Fruit fly (Drosophila melanogaster) whole organism, embryonic: ENCODE data around the gene CG31551.

Experiments
- Bgb ChIP-seq: fragments of 200-800 bp; sonication (Bioruptor generic); IDR thresholded peaks from 2 replicates; pipeline ENCODE4 v1.3.6; 2022; ENCODE audit warnings: missing biosample characterization, missing genetic modification characterization; ENCODE audit not compliant: partially characterized antibody
- CG10209 ChIP-seq: fragments of 200-800 bp; sonication (Bioruptor generic); optimal IDR thresholded peaks from 3 replicates; lab custom pipeline; 2017; ENCODE audit warnings: missing biosample characterization, mild to moderate bottlenecking, missing genetic modification characterization, missing genetic modification reagents
- CG10321 ChIP-seq: fragments of 200-800 bp; sonication (Bioruptor generic); IDR thresholded peaks from 2 replicates; pipeline ENCODE4 v1.3.6; 2022; ENCODE audit warnings: missing biosample characterization, missing genetic modification characterization
- CG10366 ChIP-seq: fragments of 200-800 bp; sonication (Bioruptor generic); IDR thresholded peaks from 2 replicates; pipeline ENCODE4 v1.3.6; 2022; ENCODE audit warnings: missing biosample characterization, missing genetic modification characterization
- CG10565 ChIP-seq: fragments of 200-800 bp; sonication (Bioruptor generic); optimal IDR thresholded peaks from 3 replicates; lab custom pipeline; 2016; ENCODE audit warnings: missing biosample characterization, mild to moderate bottlenecking, missing genetic modification characterization
- CG1647 ChIP-seq: fragments of 200-800 bp; sonication (Bioruptor generic); optimal IDR thresholded peaks from 3 replicates; lab custom pipeline; 2016; ENCODE audit warnings: missing biosample characterization, missing genetic modification characterization
- CG16815 ChIP-seq: fragments of 200-800 bp; sonication (Bioruptor generic); optimal IDR thresholded peaks from 3 replicates; lab custom pipeline; 2017; ENCODE audit warnings: missing biosample characterization, mild to moderate bottlenecking, missing genetic modification characterization
- CG17829 ChIP-seq: fragments of 200-800 bp; optimal IDR thresholded peaks from 2 replicates; lab custom pipeline; 2019; ENCODE audit warnings: missing biosample characterization, mild to moderate bottlenecking, missing genetic modification characterization, moderate library complexity
- CG1792 ChIP-seq: fragments of 200-800 bp; sonication (Bioruptor generic); optimal IDR thresholded peaks from 2 replicates; lab custom pipeline; 2016; ENCODE audit warnings: missing biosample characterization, missing genetic modification characterization
- CG18011 ChIP-seq: fragments of 200-800 bp; sonication (Bioruptor generic); optimal IDR thresholded peaks from 2 replicates; lab custom pipeline; 2017; ENCODE audit warnings: missing biosample characterization, missing genetic modification characterization, mild to moderate bottlenecking, moderate library complexity, missing genotype
- CG2889 ChIP-seq: fragments of 200-800 bp; sonication (Bioruptor generic); IDR thresholded peaks from 3 replicates; pipeline ENCODE4 v1.3.6; 2022; ENCODE audit warnings: missing biosample characterization, missing genetic modification characterization
- CG34224 ChIP-seq: fragments of 200-800 bp; sonication (Bioruptor generic); IDR thresholded peaks from 3 replicates; pipeline ENCODE4 v1.3.6; 2022; ENCODE audit warnings: missing biosample characterization, missing genetic modification characterization; ENCODE audit not compliant: partially characterized antibody
- CG4328 ChIP-seq: fragments of 200-800 bp; sonication (Bioruptor generic); optimal IDR thresholded peaks from 3 replicates; lab custom pipeline; 2017; ENCODE audit warnings: missing biosample characterization, missing genetic modification reagents, missing genetic modification characterization
- CG4617 ChIP-seq: fragments of 200-800 bp; sonication (Bioruptor generic); optimal IDR thresholded peaks from 3 replicates; lab custom pipeline; 2016; ENCODE audit warnings: missing biosample characterization, missing genetic modification characterization, borderline replicate concordance
- CG9215 ChIP-seq: fragments of 200-800 bp; sonication (Bioruptor generic); IDR thresholded peaks from 2 replicates; pipeline ENCODE4 v1.3.6; 2022; ENCODE audit warnings: missing biosample characterization, missing genetic modification characterization
- CG9609 ChIP-seq: fragments of 200-800 bp; sonication (Bioruptor generic); optimal IDR thresholded peaks from 3 replicates; lab custom pipeline; 2016; ENCODE audit warnings: missing biosample characterization, missing genetic modification characterization
- CG9876 ChIP-seq: fragments of 200-800 bp; sonication (Bioruptor generic); optimal IDR thresholded peaks from 2 replicates; lab custom pipeline; 2016; ENCODE audit warnings: missing biosample characterization, missing genetic modification characterization
- CG9932 ChIP-seq: fragments of 200-800 bp; sonication (Bioruptor generic); IDR thresholded peaks from 2 replicates; pipeline ENCODE4 v1.3.6; 2022; ENCODE audit warnings: missing biosample characterization, missing genetic modification characterization
- D ChIP-seq, 2 experiments: fragments of 200-800 bp in 1 of 2; fragments of >200 bp in 1 of 2; sonication (Bioruptor generic) in 1 of 2; optimal IDR thresholded peaks; 2 replicates in 1 of 2; 3 replicates in 1 of 2; lab custom pipeline; 2017; ENCODE audit warnings: mild to moderate bottlenecking in 1 of 2, missing biosample characterization in 1 of 2, missing genetic modification characterization in 1 of 2, missing genetic modification reagents in 1 of 2
- D19B ChIP-seq: fragments of 200-800 bp; sonication (Bioruptor generic); optimal IDR thresholded peaks from 2 replicates; lab custom pipeline; 2017; ENCODE audit warnings: missing biosample characterization, mild to moderate bottlenecking, missing genetic modification characterization
- Dip3 ChIP-seq: fragments of 200-800 bp; sonication (Bioruptor generic); optimal IDR thresholded peaks from 3 replicates; lab custom pipeline; 2016; ENCODE audit warnings: missing biosample characterization, missing genetic modification characterization
- Doc3 ChIP-seq: fragments of 200-800 bp; sonication (Bioruptor generic); IDR thresholded peaks from 3 replicates; pipeline ENCODE4 v1.3.6; 2022; ENCODE audit warnings: missing biosample characterization, missing genetic modification characterization; ENCODE audit not compliant: partially characterized antibody
- Dp ChIP-seq: fragments of 200-800 bp; sonication (Bioruptor generic); optimal IDR thresholded peaks from 2 replicates; lab custom pipeline; 2018; ENCODE audit warnings: missing biosample characterization, mild to moderate bottlenecking, missing genetic modification characterization, moderate library complexity
- E2f2 ChIP-seq: fragments of 200-800 bp; sonication (Bioruptor generic); IDR thresholded peaks from 2 replicates; pipeline ENCODE4 v1.3.6; 2022; ENCODE audit warnings: missing biosample characterization, missing genetic modification characterization
- Eip74EF ChIP-seq, 2 experiments: fragments of 200-800 bp in 1 of 2; fragments of >200 bp in 1 of 2; sonication (Bioruptor generic) in 1 of 2; optimal IDR thresholded peaks; 2 replicates each; lab custom pipeline; 2017 to 2019; ENCODE audit warnings: missing biosample characterization in 2 of 2, missing genetic modification characterization in 2 of 2, mild to moderate bottlenecking in 1 of 2, moderate library complexity in 1 of 2
- Ets97D ChIP-seq: fragments of 200-800 bp; sonication (Bioruptor generic); optimal IDR thresholded peaks from 3 replicates; lab custom pipeline; 2016; ENCODE audit warnings: missing biosample characterization, missing genetic modification characterization
- Gsc ChIP-seq: fragments of 200-800 bp; sonication (Bioruptor generic); IDR thresholded peaks from 2 replicates; pipeline ENCODE4 v1.3.6; 2022; ENCODE audit warnings: missing biosample characterization, missing genetic modification characterization
- Hey ChIP-seq: fragments of 200-800 bp; sonication (Bioruptor generic); optimal IDR thresholded peaks from 3 replicates; lab custom pipeline; 2018; ENCODE audit warnings: missing biosample characterization, mild to moderate bottlenecking, missing genetic modification characterization
- HmgD ChIP-seq: fragments of 200-800 bp; sonication (Bioruptor generic); optimal IDR thresholded peaks from 3 replicates; lab custom pipeline; 2016; ENCODE audit warnings: missing biosample characterization, missing genetic modification characterization
- Hr78 ChIP-seq, 2 experiments: fragments of 200-800 bp in 1 of 2; fragments of >200 bp in 1 of 2; sonication (Bioruptor generic) in 1 of 2; optimal IDR thresholded peaks; 2 replicates each; lab custom pipeline; 2017 to 2019; ENCODE audit warnings: missing biosample characterization in 2 of 2, missing genetic modification characterization in 2 of 2, mild to moderate bottlenecking in 1 of 2, moderate library complexity in 1 of 2
- Poxn ChIP-seq: fragments of 200-800 bp; sonication (Bioruptor generic); IDR thresholded peaks from 2 replicates; pipeline ENCODE4 v1.3.6; 2022; ENCODE audit warnings: missing biosample characterization, missing genetic modification characterization
- Ptx1 ChIP-seq: fragments of 200-800 bp; sonication (Bioruptor generic); IDR thresholded peaks from 2 replicates; pipeline ENCODE4 v1.3.6; 2022; ENCODE audit warnings: missing biosample characterization, missing genetic modification characterization
- Six4 ChIP-seq: fragments of 200-800 bp; sonication (Bioruptor generic); optimal IDR thresholded peaks from 2 replicates; lab custom pipeline; 2016; ENCODE audit warnings: missing biosample characterization, missing genetic modification characterization
- Tbp ChIP-seq: fragments of >200 bp; optimal IDR thresholded peaks from 2 replicates; lab custom pipeline; 2018; ENCODE audit warnings: missing biosample characterization, missing genetic modification characterization
- Usf ChIP-seq: fragments of 200-800 bp; sonication (Bioruptor generic); optimal IDR thresholded peaks from 2 replicates; lab custom pipeline; 2017; ENCODE audit warnings: missing genotype, missing biosample characterization, missing genetic modification characterization
- chn ChIP-seq: fragments of 200-800 bp; sonication (Bioruptor generic); optimal IDR thresholded peaks from 2 replicates; lab custom pipeline; 2016; ENCODE audit warnings: missing biosample characterization, missing genetic modification characterization
- corto ChIP-seq: fragments of 200-800 bp; sonication (Bioruptor generic); optimal IDR thresholded peaks from 2 replicates; lab custom pipeline; 2016; ENCODE audit warnings: missing biosample characterization, mild to moderate bottlenecking, missing genetic modification characterization, moderate library complexity
- da ChIP-seq: fragments of 200-800 bp; sonication (Bioruptor generic); optimal IDR thresholded peaks from 2 replicates; lab custom pipeline; 2016; ENCODE audit warnings: missing biosample characterization, missing genetic modification characterization
- gcm ChIP-seq: fragments of 200-800 bp; sonication (Bioruptor generic); optimal IDR thresholded peaks from 2 replicates; lab custom pipeline; 2019; ENCODE audit warnings: missing biosample characterization, mild to moderate bottlenecking, missing genetic modification characterization, moderate library complexity
- gem ChIP-seq: fragments of 200-800 bp; sonication (Bioruptor generic); optimal IDR thresholded peaks from 2 replicates; lab custom pipeline; 2019; ENCODE audit warnings: missing biosample characterization, mild to moderate bottlenecking, missing genetic modification characterization, moderate library complexity
- hb ChIP-seq: fragments of 200-800 bp; sonication (Bioruptor generic); IDR thresholded peaks from 3 replicates; pipeline ENCODE4 v1.3.6; 2022; ENCODE audit warnings: missing biosample characterization, missing genetic modification characterization; ENCODE audit not compliant: partially characterized antibody
- lbe ChIP-seq: fragments of 200-800 bp; sonication (Bioruptor generic); optimal IDR thresholded peaks from 2 replicates; lab custom pipeline; 2016; ENCODE audit warnings: missing biosample characterization, mild to moderate bottlenecking, missing genetic modification characterization
- mld ChIP-seq: fragments of 200-800 bp; sonication (Bioruptor generic); IDR thresholded peaks from 3 replicates; pipeline ENCODE4 v1.3.6; 2022; ENCODE audit warnings: missing biosample characterization, missing genetic modification characterization; ENCODE audit not compliant: partially characterized antibody
- prd ChIP-seq, 3 experiments: fragments of >200 bp in 2 of 3; fragments of 200-800 bp in 1 of 3; sonication (Bioruptor generic) in 1 of 3; optimal IDR thresholded peaks in 2 of 3; IDR thresholded peaks in 1 of 3; 2 replicates in 2 of 3; 3 replicates in 1 of 3; pipeline versions ENCODE4 v1.3.6 to Lab custom; 2017 to 2022; ENCODE audit warnings: missing biosample characterization in 1 of 3, missing genetic modification characterization in 1 of 3
- row ChIP-seq: fragments of 200-800 bp; sonication (Bioruptor generic); IDR thresholded peaks from 3 replicates; pipeline ENCODE4 v1.3.6; 2022; ENCODE audit warnings: missing biosample characterization, missing genetic modification characterization
- sob ChIP-seq: fragments of 200-800 bp; sonication (Bioruptor generic); IDR thresholded peaks from 2 replicates; pipeline ENCODE4 v1.3.6; 2022; ENCODE audit warnings: missing biosample characterization, missing genetic modification characterization
- tin ChIP-seq: fragments of 200-800 bp; sonication (Bioruptor generic); optimal IDR thresholded peaks from 3 replicates; lab custom pipeline; 2016; ENCODE audit warnings: missing biosample characterization, missing genetic modification characterization
- tio ChIP-seq: fragments of 200-800 bp; sonication (Bioruptor generic); optimal IDR thresholded peaks from 2 replicates; lab custom pipeline; 2017; ENCODE audit warnings: missing biosample characterization, missing genetic modification characterization, inconsistent platforms
- z ChIP-seq: fragments of 200-800 bp; sonication (Bioruptor generic); IDR thresholded peaks from 3 replicates; pipeline ENCODE4 v1.3.6; 2022; ENCODE audit warnings: missing biosample characterization, missing genetic modification characterization
- zfh2 ChIP-seq: fragments of 200-800 bp; sonication (Bioruptor generic); optimal IDR thresholded peaks from 2 replicates; lab custom pipeline; 2016; ENCODE audit warnings: missing biosample characterization, missing genetic modification characterization

CG31551 gene

DNA sequence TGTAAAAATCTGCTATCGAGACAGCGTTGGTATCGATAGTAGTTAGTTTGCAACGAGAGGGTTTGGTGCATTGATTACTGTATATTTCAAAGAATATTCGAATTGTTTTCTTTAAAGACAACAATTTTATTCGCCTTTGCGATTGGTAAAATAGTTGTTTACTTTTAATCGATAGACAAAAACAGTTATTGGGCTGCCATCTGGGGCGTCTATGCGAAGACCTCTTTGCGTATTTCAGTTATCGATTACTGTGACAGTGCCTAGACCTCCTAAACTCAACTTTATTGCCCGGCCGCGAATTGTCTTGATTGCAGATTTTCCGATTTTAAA is 14.6 kb upstream of the CG31551 start, which contains the start of gene Atu (continued):
- TF ChIP-seq Hey (no peak), Eip74EF (GFP tag; optimal IDR thresholded peaks at IDR 0.05; lab: Kevin White, UChicago) (no peak), CG9932 (GFP tag; lab: Robert Waterston, UW) (peak; percentile 69), Poxn (GFP tag; lab: Robert Waterston, UW) (no peak), Tbp (GFP tag; lab: Kevin White, UChicago) (peak; percentile 26), Doc3 (GFP tag; lab: Robert Waterston, UW) (peak; percentile 92), D19B (GFP tag; lab: Kevin White, UChicago) (no peak), CG10366 (GFP tag; lab: Robert Waterston, UW) (no peak), CG10321 (GFP tag; lab: Robert Waterston, UW) (no peak), D (optimal IDR thresholded peaks at IDR 0.05; lab: Kevin White, UChicago) (no peak), D (GFP tag; optimal IDR thresholded peaks at IDR 0.05; lab: Kevin White, UChicago) (no peak), CG1647 (GFP tag; lab: Kevin White, UChicago) (peak; percentile 13), CG16815 (GFP tag; lab: Kevin White, UChicago) (no peak), Hr78 (GFP tag; optimal IDR thresholded peaks at IDR 0.05; lab: Kevin White, UChicago) (peak in 1 of 2 experiments; percentile 22), gcm (no peak), row (GFP tag; lab: Robert Waterston, UW) (peak; percentile 62), CG1792 (GFP tag; lab: Kevin White, UChicago) (peak; percentile 99), CG9609 (GFP tag; lab: Kevin White, UChicago) (no peak), Bgb (GFP tag; lab: Robert Waterston, UW) (peak; percentile 87), CG10209 (GFP tag; lab: Kevin White, UChicago) (no peak), CG34224 (GFP tag; lab: Robert Waterston, UW) (peak; percentile 94), z (GFP tag; lab: Robert Waterston, UW) (no peak), prd (optimal IDR thresholded peaks at IDR 0.05; lab: Kevin White, UChicago) (no peak), prd (GFP tag; IDR thresholded peaks at IDR 0.05; lab: Robert Waterston, UW) (peak; percentile 36; the same call in 1 of the 3 replicates), tin (peak; percentile 28), HmgD (peak; percentile 51), CG10565 (GFP tag; lab: Kevin White, UChicago) (no peak), E2f2 (GFP tag; lab: Robert Waterston, UW) (peak; percentile 31; the same call in 1 of the 2 replicates), CG4617 (no peak), CG9876 (GFP tag; lab: Kevin White, UChicago) (no peak), CG9215 (GFP tag; lab: Robert Waterston, UW) (no peak), CG17829 (tag; lab: Kevin White, UChicago) (peak; percentile 49), Six4 (no peak), Gsc (no peak), Ets97D (GFP tag; lab: Kevin White, UChicago) (peak; percentile 66), Dip3 (GFP tag; lab: Kevin White, UChicago) (peak; percentile 2), Dp (peak; percentile 38), gem (no peak), Ptx1 (GFP tag; lab: Robert Waterston, UW) (no peak), CG18011 (GFP tag; lab: Kevin White, UChicago) (no peak), chn (peak; percentile 39), tio (GFP tag; lab: Kevin White, UChicago) (no peak), corto (GFP tag; lab: Kevin White, UChicago) (no peak), da (no peak), CG2889 (no peak), CG4328 (GFP tag; lab: Kevin White, UChicago) (peak; percentile 18), mld (GFP tag; lab: Robert Waterston, UW) (peak; percentile 42; the same call in 1 of the 3 replicates), Usf (GFP tag; lab: Kevin White, UChicago) (no peak), sob (GFP tag; lab: Robert Waterston, UW) (peak; percentile 52), hb (GFP tag; lab: Robert Waterston, UW) (peak; percentile 94), lbe (GFP tag; lab: Kevin White, UChicago) (peak; percentile 54), zfh2 (GFP tag; lab: Kevin White, UChicago) (peak; percentile 38)
